Worm (Caenorhabditis elegans) whole organism, L2 larva: ENCODE data around the gene mam-5.
A peak's percentile ranks its signal among the peaks of the same experiment; 100 is the strongest.

Experiments used
- R02D3.7 ChIP-seq: fragments of 150-350 bp; optimal IDR thresholded peaks from 2 replicates; lab custom pipeline; 2014; ENCODE audit warnings: missing biosample characterization, missing genetic modification characterization
- Y55F3AM.14 ChIP-seq: fragments of 200-800 bp; sonication (Bioruptor generic); optimal IDR thresholded peaks from 2 replicates; lab custom pipeline; 2018; ENCODE audit warnings: mild to moderate bottlenecking, missing genetic modification characterization, missing compliant biosample characterization
- ama-1 ChIP-seq: fragments of 150-350 bp; optimal IDR thresholded peaks from 2 replicates; lab custom pipeline; 2018; ENCODE audit warnings: inconsistent platforms
- blmp-1 ChIP-seq: sonication (generic microtip); optimal IDR thresholded peaks from 2 replicates; lab custom pipeline; 2017; ENCODE audit warnings: missing genetic modification characterization, mild to moderate bottlenecking, missing compliant biosample characterization, antibody characterized with exemption, moderate library complexity; ENCODE audit not compliant: insufficient read depth
- ceh-16 ChIP-seq: fragments of 150-350 bp; optimal IDR thresholded peaks from 2 replicates; lab custom pipeline; 2014; ENCODE audit warnings: missing biosample characterization, missing genetic modification characterization
- ceh-82 ChIP-seq: fragments of 150-350 bp; optimal IDR thresholded peaks from 2 replicates; lab custom pipeline; 2014; ENCODE audit warnings: missing biosample characterization, missing genetic modification characterization
- dmd-4 ChIP-seq: sonication (generic microtip); optimal IDR thresholded peaks from 2 replicates; lab custom pipeline; 2017; ENCODE audit warnings: missing biosample characterization, missing genetic modification characterization
- egl-27 ChIP-seq: sonication (generic microtip); optimal IDR thresholded peaks from 3 replicates; lab custom pipeline; 2017; ENCODE audit warnings: missing biosample characterization, missing genetic modification reagents, missing genetic modification characterization
- fos-1 ChIP-seq: fragments of 150-350 bp; optimal IDR thresholded peaks from 2 replicates; lab custom pipeline; 2014; ENCODE audit warnings: missing biosample characterization, missing genetic modification characterization
- lin-11 ChIP-seq: fragments of 150-350 bp; sonication (generic microtip); optimal IDR thresholded peaks from 2 replicates; lab custom pipeline; 2014; ENCODE audit warnings: missing biosample characterization, missing genetic modification characterization, inconsistent platforms, mixed read lengths
- mab-5 ChIP-seq: fragments of 150-350 bp; optimal IDR thresholded peaks from 2 replicates; lab custom pipeline; 2014; ENCODE audit warnings: missing biosample characterization, missing genetic modification characterization
- mdl-1 ChIP-seq, 2 experiments: fragments of 150-350 bp in 1 of 2; sonication (generic microtip) in 1 of 2; optimal IDR thresholded peaks; 2 replicates each; lab custom pipeline; 2017; ENCODE audit warnings: missing biosample characterization in 2 of 2, missing genetic modification characterization in 2 of 2
- nhr-10 ChIP-seq: sonication (generic microtip); optimal IDR thresholded peaks from 2 replicates; lab custom pipeline; 2017; ENCODE audit warnings: missing biosample characterization, missing genetic modification characterization
- nhr-12 ChIP-seq: fragments of 150-350 bp; optimal IDR thresholded peaks from 2 replicates; lab custom pipeline; 2014; ENCODE audit warnings: missing biosample characterization, missing genetic modification characterization
- nhr-129 ChIP-seq: fragments of 150-350 bp; optimal IDR thresholded peaks from 2 replicates; lab custom pipeline; 2014; ENCODE audit warnings: missing biosample characterization, missing genetic modification characterization
- nhr-21 ChIP-seq: fragments of 150-350 bp; optimal IDR thresholded peaks from 2 replicates; lab custom pipeline; 2014; ENCODE audit warnings: missing biosample characterization, missing genetic modification characterization
- nhr-23 ChIP-seq: fragments of 150-350 bp; optimal IDR thresholded peaks from 2 replicates; lab custom pipeline; 2014; ENCODE audit warnings: missing biosample characterization, missing genetic modification reagents, missing genetic modification characterization
- nhr-25 ChIP-seq: fragments of 150-350 bp; sonication (generic microtip); optimal IDR thresholded peaks from 3 replicates; lab custom pipeline; 2014; ENCODE audit warnings: missing biosample characterization, missing genetic modification characterization
- nhr-6 ChIP-seq: fragments of 150-350 bp; optimal IDR thresholded peaks from 2 replicates; lab custom pipeline; 2014; ENCODE audit warnings: missing biosample characterization, missing genetic modification characterization
- nhr-77 ChIP-seq: fragments of 150-350 bp; optimal IDR thresholded peaks from 2 replicates; lab custom pipeline; 2014; ENCODE audit warnings: missing biosample characterization, missing genetic modification characterization
- peb-1 ChIP-seq: fragments of 150-350 bp; optimal IDR thresholded peaks from 2 replicates; lab custom pipeline; 2014; ENCODE audit warnings: missing biosample characterization, missing genetic modification characterization
- skn-1 ChIP-seq: sonication (generic microtip); optimal IDR thresholded peaks from 2 replicates; lab custom pipeline; 2017; ENCODE audit warnings: missing biosample characterization, missing genetic modification characterization
- sma-3 ChIP-seq: sonication (generic microtip); optimal IDR thresholded peaks from 2 replicates; lab custom pipeline; 2016; ENCODE audit warnings: missing genetic modification reagents, missing genetic modification characterization, missing compliant biosample characterization
- sma-9 ChIP-seq, 2 experiments: fragments of 150-350 bp in 1 of 2; sonication (generic microtip) in 1 of 2; optimal IDR thresholded peaks; 2 replicates each; lab custom pipeline; 2014 to 2016; ENCODE audit warnings: missing genetic modification characterization in 2 of 2, mild to moderate bottlenecking in 1 of 2, missing biosample characterization in 1 of 2, missing compliant biosample characterization in 1 of 2, missing genetic modification reagents in 1 of 2, moderate library complexity in 1 of 2
- snpc-4 ChIP-seq: fragments of 150-350 bp; optimal IDR thresholded peaks from 2 replicates; lab custom pipeline; 2014; ENCODE audit warnings: missing biosample characterization, missing genetic modification characterization
- unc-39 ChIP-seq: fragments of 150-350 bp; optimal IDR thresholded peaks from 2 replicates; lab custom pipeline; 2014; ENCODE audit warnings: missing biosample characterization, missing genetic modification characterization
- unc-55 ChIP-seq: fragments of 150-350 bp; sonication (generic microtip); optimal IDR thresholded peaks from 3 replicates; lab custom pipeline; 2014; ENCODE audit warnings: missing biosample characterization, missing genetic modification reagents, missing genetic modification characterization
- unc-62 ChIP-seq: fragments of 150-350 bp; optimal IDR thresholded peaks from 2 replicates; lab custom pipeline; 2014; ENCODE audit warnings: missing biosample characterization, missing genetic modification reagents, missing genetic modification characterization
- ztf-1 ChIP-seq: fragments of 200-800 bp; sonication (Bioruptor generic); conservative IDR thresholded peaks from 2 replicates; pipeline ENCODE4 v1.3.6; 2022; ENCODE audit warnings: missing genetic modification characterization, missing compliant biosample characterization
- ztf-11 ChIP-seq: sonication (generic microtip); optimal IDR thresholded peaks from 2 replicates; lab custom pipeline; 2017; ENCODE audit warnings: missing biosample characterization, missing genetic modification characterization
- ztf-4 ChIP-seq: fragments of 150-350 bp; optimal IDR thresholded peaks from 2 replicates; lab custom pipeline; 2014; ENCODE audit warnings: missing biosample characterization, missing genetic modification characterization

The mam-5 gene

ce11 chrV:9952396-9952795, at the start of gene mam-5:
TSS of gene mam-5 (plus strand) at chrV:9952699.
- no peak for TF ChIP-seq Y55F3AM.14

DNA sequence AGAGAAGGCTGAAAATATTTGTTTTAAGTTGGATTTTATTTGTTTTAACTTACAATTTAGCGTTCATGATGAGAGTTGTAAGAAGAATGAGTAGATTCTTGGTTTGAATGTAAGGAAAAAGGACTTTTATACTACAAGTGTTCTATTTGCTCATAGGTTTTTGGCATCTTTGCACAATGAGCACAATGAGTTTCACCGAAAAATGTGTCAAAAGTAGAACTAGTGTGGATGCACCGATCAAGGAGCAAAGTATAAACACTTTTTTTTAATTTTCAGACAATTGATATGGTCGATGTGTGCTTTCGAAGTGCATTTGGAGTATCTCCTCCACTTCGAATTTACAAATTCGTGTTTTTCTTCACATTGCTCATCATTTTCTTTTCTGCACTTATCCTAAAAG, 46.4 kb upstream of the mam-5 start, which contains the start of gene fipr-11:
TSS of gene fipr-11 (minus strand) at position 101 of the 400 bp plus-strand sequence.
- no peak for TF ChIP-seq ama-1 (lab: Kevin White, UChicago)
- no peak for TF ChIP-seq nhr-77 (tag; lab: Kevin White, UChicago)
- TF ChIP-seq unc-39 (tag; lab: Kevin White, UChicago), result no peak
- no peak for TF ChIP-seq skn-1 (tag; lab: Kevin White, UChicago)
- TF ChIP-seq ceh-16, result no peak

DNA sequence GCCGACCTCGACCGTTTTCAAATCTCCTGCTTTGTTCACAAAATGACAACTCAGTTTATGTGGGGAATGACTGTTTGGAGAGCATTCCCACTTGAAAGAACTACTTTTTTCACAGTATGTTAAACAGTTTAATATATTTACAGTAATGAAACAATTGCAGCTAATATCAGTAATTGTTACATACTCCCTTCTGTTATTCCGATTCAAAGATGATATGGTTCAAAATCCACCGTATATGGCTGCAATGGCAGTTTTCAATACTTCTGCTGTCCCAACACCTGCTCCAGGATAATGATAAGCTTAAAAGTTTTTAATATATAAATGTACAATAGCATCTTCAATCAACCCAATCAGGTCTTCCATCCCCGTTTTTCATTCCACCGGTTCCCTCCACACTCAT, 45.3 kb upstream of the mam-5 start:
- TF ChIP-seq nhr-25 (no peak), fos-1 (no peak), Y55F3AM.14 (no peak)

- no peak for TF ChIP-seq ceh-82 (tag; lab: Kevin White, UChicago)
- no peak for TF ChIP-seq nhr-25
- TF ChIP-seq nhr-23 (tag; lab: Kevin White, UChicago), result no peak
- TF ChIP-seq blmp-1, result no peak
- TF ChIP-seq dmd-4 (tag; lab: Kevin White, UChicago), result no peak
- TF ChIP-seq R02D3.7 (tag; lab: Kevin White, UChicago), result no peak
- TF ChIP-seq nhr-10 (tag; lab: Kevin White, UChicago), result no peak
- TF ChIP-seq sma-9 (GFP tag; optimal IDR thresholded peaks at IDR 0.05; lab: Kevin White, UChicago), result no peak
- TF ChIP-seq sma-9 (tag; optimal IDR thresholded peaks at IDR 0.05; lab: Kevin White, UChicago), result no peak
Measured at ce11 chrV:9909624-9910023, 42.9 kb upstream of the mam-5 start.

- TF ChIP-seq blmp-1, result no peak
- TF ChIP-seq skn-1 (tag; lab: Kevin White, UChicago), result no peak
- TF ChIP-seq nhr-21 (tag; lab: Kevin White, UChicago), result no peak
- TF ChIP-seq ceh-82 (tag; lab: Kevin White, UChicago), result no peak
- no peak for TF ChIP-seq nhr-6
- TF ChIP-seq ceh-16, result no peak
- no peak for TF ChIP-seq nhr-23 (tag; lab: Kevin White, UChicago)
- TF ChIP-seq R02D3.7 (tag; lab: Kevin White, UChicago), result no peak
- no peak for TF ChIP-seq mdl-1 (tag; optimal IDR thresholded peaks at IDR 0.05; lab: Kevin White, UChicago)
- no peak for TF ChIP-seq ztf-11 (tag; lab: Kevin White, UChicago)
- TF ChIP-seq ztf-4 (tag; lab: Kevin White, UChicago), result no peak
- TF ChIP-seq snpc-4 (tag; lab: Kevin White, UChicago), result no peak
- no peak for TF ChIP-seq nhr-129 (tag; lab: Kevin White, UChicago)
- no peak for TF ChIP-seq dmd-4 (tag; lab: Kevin White, UChicago)
- no peak for TF ChIP-seq nhr-12 (tag; lab: Kevin White, UChicago)
- no peak for TF ChIP-seq Y55F3AM.14
- no peak for TF ChIP-seq unc-62 (GFP tag; lab: Kevin White, UChicago)
- no peak for TF ChIP-seq egl-27 (tag; lab: Kevin White, UChicago)
Measured at ce11 chrV:9911165-9911564, 41.3 kb upstream of the mam-5 start.

- no peak for TF ChIP-seq nhr-6
- no peak for TF ChIP-seq ztf-1
- no peak for TF ChIP-seq lin-11 (tag; lab: Kevin White, UChicago)
- TF ChIP-seq nhr-12 (tag; lab: Kevin White, UChicago), result no peak
- no peak for TF ChIP-seq ama-1 (lab: Kevin White, UChicago)
- no peak for TF ChIP-seq peb-1 (tag; lab: Kevin White, UChicago)
- no peak for TF ChIP-seq ztf-4 (tag; lab: Kevin White, UChicago)
- TF ChIP-seq mab-5 (tag; lab: Kevin White, UChicago), result no peak
- no peak for TF ChIP-seq ceh-82 (tag; lab: Kevin White, UChicago)
- no peak for TF ChIP-seq sma-3
- no peak for TF ChIP-seq sma-9 (GFP tag; optimal IDR thresholded peaks at IDR 0.05; lab: Kevin White, UChicago)
- no peak for TF ChIP-seq sma-9 (tag; optimal IDR thresholded peaks at IDR 0.05; lab: Kevin White, UChicago)
Measured at ce11 chrV:9913863-9914262, 38.6 kb upstream of the mam-5 start, which contains the start of gene fipr-10. TSS of gene fipr-10 (plus strand) at chrV:9914163.

ce11 chrV:9915021-9915420, 37.5 kb upstream of the mam-5 start, which contains the start of gene mec-9:
TSS of gene mec-9 (minus strand) at chrV:9915121.
- TF ChIP-seq unc-55 (GFP tag; lab: Kevin White, UChicago), result peak; percentile 73
- TF ChIP-seq ceh-82 (tag; lab: Kevin White, UChicago), result no peak
- no peak for TF ChIP-seq nhr-129 (tag; lab: Kevin White, UChicago)
- no peak for TF ChIP-seq nhr-25
